Worm (Caenorhabditis elegans) whole organism, L4/young adult: Measurements from ENCODE around the gene mex-6.

Experiments used
- W03F9.2 ChIP-seq: fragments of 150-350 bp; optimal IDR thresholded peaks from 2 replicates; lab custom pipeline; 2014; ENCODE audit warnings: missing biosample characterization, missing genetic modification characterization
- him-1 ChIP-seq: sonication (generic microtip); optimal IDR thresholded peaks from 2 replicates; lab custom pipeline; 2016; ENCODE audit warnings: missing genotype, missing genetic modification reagents, missing genetic modification characterization, missing compliant biosample characterization

DNA sequence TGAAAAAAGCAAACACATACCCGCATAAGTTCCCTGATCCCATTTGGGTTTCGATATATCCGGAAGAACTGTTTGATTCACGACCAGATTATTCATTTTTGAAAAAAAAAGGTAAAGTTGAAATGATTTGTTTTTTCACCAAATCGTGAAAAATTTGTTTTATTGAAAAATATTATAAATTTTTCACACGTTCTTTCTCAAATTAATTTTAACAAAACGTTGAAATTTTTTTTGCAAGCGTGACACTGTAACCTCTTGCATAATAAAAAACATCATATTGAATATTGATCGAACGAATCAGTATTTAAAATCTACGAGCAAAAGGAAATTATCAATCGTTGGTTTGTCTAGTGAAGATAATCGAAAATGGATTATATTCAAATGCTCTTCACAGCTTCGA lies 5.2 kb upstream of the mex-6 start, which contains the start of the genes sfxn-1.1 and AH6.3:
- TF ChIP-seq him-1: no peak
- no peak for TF ChIP-seq W03F9.2 (tag; lab: Kevin White, UChicago)
